Worm (Caenorhabditis elegans): ENCODE measurements around the gene W01B6.5.

- TF ChIP-seq nhr-6 (tag; optimal IDR thresholded peaks at IDR 0.05) (no peak), unc-62 (GFP tag; optimal IDR thresholded peaks at IDR 0.05) (no peak), ama-1 (optimal IDR thresholded peaks at IDR 0.05) (no peak), egl-27 (tag; optimal IDR thresholded peaks at IDR 0.05) (no peak), mdl-1 (tag; optimal IDR thresholded peaks at IDR 0.05) (no peak)
Observed at ce11 chrIV:10042881-10043280, 33.1 kb upstream of the W01B6.5 start, which contains the start of gene frk-1.
